Fruit fly (Drosophila melanogaster): ENCODE results near the gene kek1.

dm6 chr2L:12841159-12841558 lies 18.6 kb upstream of the kek1 start:
- no peak for TF ChIP-seq Hr39 (optimal IDR thresholded peaks at IDR 0.05)
- no peak for TF ChIP-seq D19A (tag; optimal IDR thresholded peaks at IDR 0.05)
- no peak for TF ChIP-seq Pdp1 (GFP tag; optimal IDR thresholded peaks at IDR 0.05)
- TF ChIP-seq Drgx (GFP tag; IDR thresholded peaks at IDR 0.05), result no peak

Data from whole organism, embryonic.